Worm (Caenorhabditis elegans) whole organism, L4 larva: Measurements from ENCODE around the gene srx-96.

Experiments used
- R02D3.7 ChIP-seq: fragments of 150-350 bp; sonication (generic microtip); optimal IDR thresholded peaks from 3 replicates; lab custom pipeline; 2014; ENCODE audit warnings: missing biosample characterization, missing genetic modification characterization
- Y105C5A.15 ChIP-seq: fragments of 200-800 bp; sonication (Bioruptor generic); IDR thresholded peaks from 2 replicates; pipeline ENCODE4 v1.3.6; 2022; ENCODE audit warnings: missing genetic modification characterization, missing compliant biosample characterization
- aha-1 ChIP-seq: fragments of 150-350 bp; peaks from one replicate; lab custom pipeline; 2014; ENCODE audit warnings: missing biosample characterization, missing genetic modification characterization
- ceh-28 ChIP-seq: fragments of 150-350 bp; optimal IDR thresholded peaks from 2 replicates; lab custom pipeline; 2014; ENCODE audit warnings: missing biosample characterization, missing genetic modification reagents, missing genetic modification characterization
- dve-1 ChIP-seq: sonication (generic microtip); optimal IDR thresholded peaks from 2 replicates; lab custom pipeline; 2017; ENCODE audit warnings: antibody characterized with exemption, mild to moderate bottlenecking, missing genetic modification characterization, missing compliant biosample characterization; ENCODE audit not compliant: insufficient read depth
- mdl-1 ChIP-seq, 2 experiments: fragments of 150-350 bp in 1 of 2; sonication (generic microtip) in 1 of 2; optimal IDR thresholded peaks; 2 replicates each; lab custom pipeline; 2014 to 2017; ENCODE audit warnings: missing biosample characterization in 2 of 2, missing genetic modification characterization in 2 of 2
- mep-1 ChIP-seq: fragments of 150-350 bp; sonication (generic microtip); optimal IDR thresholded peaks from 3 replicates; lab custom pipeline; 2014; ENCODE audit warnings: missing biosample characterization, missing genetic modification characterization
- pha-4 ChIP-seq, 2 experiments: fragments of 150-350 bp in 1 of 2; fragments of 200-800 bp in 1 of 2; sonication (Bioruptor generic) in 1 of 2; IDR thresholded peaks in 1 of 2; optimal IDR thresholded peaks in 1 of 2; 2 replicates each; pipeline versions ENCODE4 v1.3.6 to Lab custom; 2014 to 2022; ENCODE audit warnings: missing genetic modification characterization in 2 of 2, missing genetic modification reagents in 2 of 2, missing biosample characterization in 1 of 2, missing compliant biosample characterization in 1 of 2
- sdz-12 ChIP-seq: fragments of 200-800 bp; sonication (Bioruptor generic); optimal IDR thresholded peaks from 2 replicates; lab custom pipeline; 2018; ENCODE audit warnings: mild to moderate bottlenecking, missing genetic modification characterization, missing compliant biosample characterization
- spr-3 ChIP-seq: fragments of 200-800 bp; sonication (Bioruptor generic); optimal IDR thresholded peaks from 2 replicates; lab custom pipeline; 2018; ENCODE audit warnings: mild to moderate bottlenecking, missing genetic modification characterization, missing compliant biosample characterization
- unc-130 ChIP-seq: sonication (generic microtip); optimal IDR thresholded peaks from 2 replicates; lab custom pipeline; 2016; ENCODE audit warnings: missing genetic modification reagents, missing genetic modification characterization, missing compliant biosample characterization
- zag-1 ChIP-seq: fragments of 150-350 bp; optimal IDR thresholded peaks from 2 replicates; lab custom pipeline; 2014; ENCODE audit warnings: missing biosample characterization, missing genetic modification characterization

- TF ChIP-seq R02D3.7 (no peak), Y105C5A.15 (GFP tag; lab: Robert Waterston, UW) (no peak), aha-1 (tag; lab: Kevin White, UChicago) (peak; percentile 85), zag-1 (tag; lab: Kevin White, UChicago) (no peak), ceh-28 (tag; lab: Kevin White, UChicago) (no peak), dve-1 (tag; lab: Kevin White, UChicago) (peak; percentile 87), unc-130 (GFP tag; lab: Kevin White, UChicago) (no peak), mep-1 (peak; percentile 23), pha-4 (GFP tag; IDR thresholded peaks at IDR 0.05; lab: Robert Waterston, UW) (no peak), pha-4 (tag; optimal IDR thresholded peaks at IDR 0.05; lab: Kevin White, UChicago) (no peak), mdl-1 (tag; optimal IDR thresholded peaks at IDR 0.05; lab: Kevin White, UChicago) (no peak), sdz-12 (no peak), spr-3 (GFP tag; lab: Kevin White, UChicago) (no peak)
These were observed 33.7 kb downstream of the srx-96 start, which contains the start of gene F35E12.9 for ce11 chrV:13744901-13745300.
